Fruit fly (Drosophila melanogaster) whole organism, wandering third instar larva: ENCODE data around the gene ATPsynE.

ENCODE experiments used
- N ChIP-seq: fragments of >200 bp; optimal IDR thresholded peaks from 2 replicates; lab custom pipeline; 2018; ENCODE audit warnings: missing biosample characterization, missing external identifiers, missing genetic modification characterization
- pan ChIP-seq: fragments of >200 bp; optimal IDR thresholded peaks from 2 replicates; lab custom pipeline; 2017

dm6 chr3R:14370199-14370933, 43.6 kb downstream of the ATPsynE start:
- TF ChIP-seq N (GFP tag; lab: Kevin White, UChicago) (no peak), pan (lab: Kevin White, UChicago) (no peak)
